Worm (Caenorhabditis elegans) whole organism, early embryonic: Measurements from ENCODE around the gene sri-73.

ENCODE experiments used
- ama-1 ChIP-seq: fragments of 150-350 bp; optimal IDR thresholded peaks from 2 replicates; lab custom pipeline; 2014
- flt-1 ChIP-seq: fragments of 200-800 bp; sonication (Bioruptor generic); IDR thresholded peaks from 2 replicates; pipeline ENCODE4 v1.3.6; 2022; ENCODE audit warnings: missing genetic modification characterization, missing compliant biosample characterization
- hmg-4 ChIP-seq: fragments of 200-800 bp; sonication (Bioruptor generic); optimal IDR thresholded peaks from 2 replicates; lab custom pipeline; 2018; ENCODE audit warnings: mild to moderate bottlenecking, missing genetic modification characterization, missing compliant biosample characterization
- sea-1 ChIP-seq: fragments of 200-800 bp; sonication (Bioruptor generic); conservative IDR thresholded peaks from 2 replicates; pipeline ENCODE4 v1.3.6; 2022; ENCODE audit warnings: missing genetic modification characterization, missing compliant biosample characterization

ce11 chrV:568105-568504 lies 2.2 kb upstream of the sri-73 start, which contains the start of gene sri-72:
- TF ChIP-seq sea-1 (GFP tag; lab: Robert Waterston, UW) (no peak), flt-1 (GFP tag; lab: Robert Waterston, UW) (no peak), hmg-4 (GFP tag; lab: Kevin White, UChicago) (no peak), ama-1 (lab: Kevin White, UChicago) (no peak)
